Worm (Caenorhabditis elegans) whole organism, mixed stage, embryonic: ENCODE results near the gene chw-1.

ENCODE experiments used
- ces-1 ChIP-seq: fragments of 150-350 bp; optimal IDR thresholded peaks from 2 replicates; lab custom pipeline; 2014; ENCODE audit warnings: missing biosample characterization, missing genetic modification reagents, missing genetic modification characterization
- elt-1 ChIP-seq: sonication (generic microtip); optimal IDR thresholded peaks from 2 replicates; lab custom pipeline; 2017; ENCODE audit warnings: missing genetic modification characterization, mild to moderate bottlenecking, missing compliant biosample characterization, antibody characterized with exemption, moderate library complexity, borderline replicate concordance; ENCODE audit not compliant: insufficient read depth
- unc-120 ChIP-seq: sonication (generic microtip); optimal IDR thresholded peaks from 2 replicates; lab custom pipeline; 2017; ENCODE audit warnings: missing genetic modification characterization, missing compliant biosample characterization; ENCODE audit not compliant: poor library complexity, severe bottlenecking

ce11 chrV:10501295-10501694, 39.2 kb downstream of the chw-1 start, which contains the start of gene C35A5.3:
- TF ChIP-seq unc-120 (tag; lab: Kevin White, UChicago) (no peak), ces-1 (GFP tag; lab: Kevin White, UChicago) (no peak), elt-1 (tag; lab: Kevin White, UChicago) (no peak)
